Comparison of ENCODE assay signal across 2 fruit fly cellular contexts in the genomic region with DNA sequence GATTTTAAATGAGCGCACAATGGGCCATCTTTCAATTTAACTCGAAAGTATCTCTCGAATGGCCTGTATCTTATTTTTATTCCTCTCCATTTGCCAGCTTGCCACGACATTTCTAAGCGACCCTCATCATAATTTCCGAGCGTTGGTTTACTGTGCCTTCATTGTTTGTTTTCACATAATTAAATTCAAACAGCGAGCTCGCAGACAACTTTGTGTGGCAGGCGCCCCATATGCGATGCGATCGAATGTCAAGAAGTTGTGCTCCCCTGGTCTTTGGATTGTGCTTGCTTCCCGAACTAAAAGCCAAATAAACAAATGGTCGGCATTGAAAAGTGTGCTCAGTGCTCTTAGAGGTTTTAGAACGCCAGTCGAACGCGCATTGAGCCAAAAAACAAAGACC.
TF ChIP-seq lines count a peak whose summit lies in the region.

No protein-coding gene starts in this region.

- TF ChIP-seq CTCF in whole organism, embryonic (GFP tag; optimal IDR thresholded peaks at IDR 0.05; lab: Kevin White, UChicago), result no peak

TF ChIP-seq in whole organism, embryonic, 481 proteins besides CTCF, POLR2A, EP300 and RAD21 (continues in another document):
- TF ChIP-seq Awh (GFP tag; IDR thresholded peaks at IDR 0.05; lab: Robert Waterston, UW), result 0 out of 2 replicates have a peak, but pooled peaks have one; percentile 7
- TF ChIP-seq CG10565 (GFP tag; optimal IDR thresholded peaks at IDR 0.05; lab: Kevin White, UChicago), result no peak
- no peak for TF ChIP-seq mld (GFP tag; IDR thresholded peaks at IDR 0.05; lab: Robert Waterston, UW; ENCODE audit: partially characterized antibody)
- no peak for TF ChIP-seq CG17829 (tag; optimal IDR thresholded peaks at IDR 0.05; lab: Kevin White, UChicago)
- no peak for TF ChIP-seq fd102C (GFP tag; optimal IDR thresholded peaks at IDR 0.05; lab: Kevin White, UChicago)
- no peak for TF ChIP-seq CG5953 (GFP tag; IDR thresholded peaks at IDR 0.05; lab: Robert Waterston, UW)
- TF ChIP-seq prd (optimal IDR thresholded peaks at IDR 0.05; lab: Kevin White, UChicago), result no peak
- TF ChIP-seq prd (GFP tag; IDR thresholded peaks at IDR 0.05; lab: Robert Waterston, UW), result 0 out of 3 replicates have a peak, but pooled peaks have one; percentile 9
- TF ChIP-seq D19A (tag; optimal IDR thresholded peaks at IDR 0.05; lab: Kevin White, UChicago), result peak; percentile 9
- no peak for TF ChIP-seq CG10267 (tag; optimal IDR thresholded peaks at IDR 0.05; lab: Kevin White, UChicago)
- no peak for TF ChIP-seq CG2712 (tag; optimal IDR thresholded peaks at IDR 0.05; lab: Kevin White, UChicago)
- TF ChIP-seq lov (optimal IDR thresholded peaks at IDR 0.05; lab: Kevin White, UChicago), result no peak
- TF ChIP-seq lov (GFP tag; IDR thresholded peaks at IDR 0.05; lab: Robert Waterston, UW), result 0 out of 3 replicates have a peak, but pooled peaks have one; percentile 7
- peak; percentile 60 for TF ChIP-seq CG4707 (GFP tag; optimal IDR thresholded peaks at IDR 0.05; lab: Kevin White, UChicago)
- TF ChIP-seq CG12769 (tag; optimal IDR thresholded peaks at IDR 0.05; lab: Kevin White, UChicago), result peak; percentile 64
- TF ChIP-seq lab (GFP tag; optimal IDR thresholded peaks at IDR 0.05; lab: Kevin White, UChicago), result peak; percentile 16
- no peak for TF ChIP-seq schlank (tag; optimal IDR thresholded peaks at IDR 0.05; lab: Kevin White, UChicago)
- TF ChIP-seq Bteb2 (GFP tag; optimal IDR thresholded peaks at IDR 0.05; lab: Kevin White, UChicago), result no peak
- TF ChIP-seq CG6854 (GFP tag; optimal IDR thresholded peaks at IDR 0.05; lab: Kevin White, UChicago), result no peak
- TF ChIP-seq unpg (GFP tag; optimal IDR thresholded peaks at IDR 0.05; lab: Kevin White, UChicago), result peak; percentile 19
- TF ChIP-seq cg (GFP tag; optimal IDR thresholded peaks at IDR 0.05; lab: Kevin White, UChicago), result no peak
- no peak for TF ChIP-seq CG13296 (GFP tag; optimal IDR thresholded peaks at IDR 0.05; lab: Kevin White, UChicago)
- 0 out of 2 replicates have a peak, but pooled peaks have one; percentile 39 for TF ChIP-seq vvl (GFP tag; IDR thresholded peaks at IDR 0.05; lab: Robert Waterston, UW)
- TF ChIP-seq Eip74EF (GFP tag; optimal IDR thresholded peaks at IDR 0.05; lab: Kevin White, UChicago), result peak in 1 of 2 experiments; percentile 11
- TF ChIP-seq CG18619 (GFP tag; optimal IDR thresholded peaks at IDR 0.05; lab: Kevin White, UChicago), result peak; percentile 18
- no peak for TF ChIP-seq hkb (optimal IDR thresholded peaks at IDR 0.05; lab: Kevin White, UChicago)
- no peak for TF ChIP-seq hkb (GFP tag; IDR thresholded peaks at IDR 0.05; lab: Robert Waterston, UW)
- no peak for TF ChIP-seq CG12391 (tag; optimal IDR thresholded peaks at IDR 0.05; lab: Kevin White, UChicago)
- TF ChIP-seq CG2678 (tag; optimal IDR thresholded peaks at IDR 0.05; lab: Kevin White, UChicago), result peak; percentile 38
- peak; percentile 73 for TF ChIP-seq kni (GFP tag; optimal IDR thresholded peaks at IDR 0.05; lab: Kevin White, UChicago)
- TF ChIP-seq pho (GFP tag; optimal IDR thresholded peaks at IDR 0.05; lab: Kevin White, UChicago), result peak; percentile 3
- peak; percentile 6 for TF ChIP-seq CG7987 (GFP tag; optimal IDR thresholded peaks at IDR 0.05; lab: Kevin White, UChicago)
- peak; percentile 70 for TF ChIP-seq sens (GFP tag; lab: Kevin White, UChicago)
- TF ChIP-seq Jarid2 (GFP tag; optimal IDR thresholded peaks at IDR 0.05; lab: Kevin White, UChicago), result no peak
- TF ChIP-seq CG6254 (GFP tag; optimal IDR thresholded peaks at IDR 0.05; lab: Kevin White, UChicago), result no peak
- no peak for TF ChIP-seq gro (GFP tag; optimal IDR thresholded peaks at IDR 0.05; lab: Kevin White, UChicago)
- peak; percentile 13 for TF ChIP-seq BtbVII (GFP tag; optimal IDR thresholded peaks at IDR 0.05; lab: Kevin White, UChicago)
- peak; percentile 79 for TF ChIP-seq Med (GFP tag; lab: Kevin White, UChicago)
- TF ChIP-seq CG4360 (GFP tag; IDR thresholded peaks at IDR 0.05; lab: Robert Waterston, UW), result no peak
- no peak for TF ChIP-seq NC2β (GFP tag; optimal IDR thresholded peaks at IDR 0.05; lab: Kevin White, UChicago)
- TF ChIP-seq Sox102F (GFP tag; optimal IDR thresholded peaks at IDR 0.05; lab: Kevin White, UChicago), result peak; percentile 6
- no peak for TF ChIP-seq CG1832 (GFP tag; optimal IDR thresholded peaks at IDR 0.05; lab: Kevin White, UChicago)
- peak; percentile 10; the same call in 1 of the 2 replicates for TF ChIP-seq stc (GFP tag; IDR thresholded peaks at IDR 0.05; lab: Robert Waterston, UW)

TF ChIP-seq in whole organism, prepupa, 60 proteins besides CTCF, POLR2A, EP300 and RAD21:
- TF ChIP-seq fkh (GFP tag; optimal IDR thresholded peaks at IDR 0.05; lab: Kevin White, UChicago) (peak; percentile 74), cyc (GFP tag; optimal IDR thresholded peaks at IDR 0.05; lab: Kevin White, UChicago) (no peak)
